Worm (Caenorhabditis elegans) whole organism, L1 larva: Measurements from ENCODE around the gene kle-2.

Experiments
- C16A3.4 ChIP-seq: fragments of 150-350 bp; optimal IDR thresholded peaks from 2 replicates; lab custom pipeline; 2014; ENCODE audit warnings: missing biosample characterization, missing genetic modification characterization
- C34B4.2 ChIP-seq: sonication (generic microtip); optimal IDR thresholded peaks from 2 replicates; lab custom pipeline; 2017; ENCODE audit warnings: mild to moderate bottlenecking, missing genetic modification characterization, missing compliant biosample characterization
- Y116A8C.19 ChIP-seq: sonication (generic microtip); optimal IDR thresholded peaks from 2 replicates; lab custom pipeline; 2016; ENCODE audit warnings: missing compliant biosample characterization, missing genetic modification characterization, borderline replicate concordance
- alr-1 ChIP-seq: fragments of 200-800 bp; sonication (Bioruptor generic); optimal IDR thresholded peaks from 2 replicates; lab custom pipeline; 2018; ENCODE audit warnings: borderline replicate concordance, mild to moderate bottlenecking, missing genetic modification characterization, missing compliant biosample characterization
- ama-1 ChIP-seq: fragments of 150-350 bp; optimal IDR thresholded peaks from 2 replicates; lab custom pipeline; 2014
- blmp-1 ChIP-seq: fragments of 150-350 bp; optimal IDR thresholded peaks from 2 replicates; lab custom pipeline; 2014; ENCODE audit warnings: missing biosample characterization, missing genetic modification characterization
- ceh-8 ChIP-seq: fragments of 200-800 bp; sonication (Bioruptor generic); optimal IDR thresholded peaks from 2 replicates; lab custom pipeline; 2018; ENCODE audit warnings: mild to moderate bottlenecking, missing genetic modification characterization, moderate library complexity, missing compliant biosample characterization
- ceh-82 ChIP-seq, 3 experiments: fragments of 150-350 bp in 1 of 3; sonication (generic microtip) in 2 of 3; optimal IDR thresholded peaks; 2 replicates each; lab custom pipeline; 2014 to 2017; ENCODE audit warnings: missing biosample characterization in 3 of 3, missing genetic modification characterization in 3 of 3
- ces-1 ChIP-seq: fragments of 150-350 bp; optimal IDR thresholded peaks from 2 replicates; lab custom pipeline; 2014; ENCODE audit warnings: missing biosample characterization, missing genetic modification reagents, missing genetic modification characterization
- dpl-1 ChIP-seq, 3 experiments: fragments of 150-350 bp in 2 of 3; sonication (generic microtip) in 1 of 3; optimal IDR thresholded peaks; 2 replicates each; lab custom pipeline; 2014 to 2017; ENCODE audit warnings: missing biosample characterization in 3 of 3, missing genetic modification characterization in 3 of 3, missing genetic modification reagents in 3 of 3
- dsc-1 ChIP-seq: sonication (generic microtip); optimal IDR thresholded peaks from 2 replicates; lab custom pipeline; 2016; ENCODE audit warnings: mild to moderate bottlenecking, missing genetic modification characterization, missing compliant biosample characterization
- efl-1 ChIP-seq, 4 experiments: fragments of 150-350 bp; optimal IDR thresholded peaks in 3 of 4; peaks in 1 of 4; 1 replicate in 1 of 4; 2 replicates in 3 of 4; lab custom pipeline; 2014; ENCODE audit warnings: missing biosample characterization in 2 of 4, missing genetic modification characterization in 2 of 4, missing genetic modification reagents in 2 of 4
- efl-3 ChIP-seq: fragments of 200-800 bp; sonication (Bioruptor generic); optimal IDR thresholded peaks from 2 replicates; lab custom pipeline; 2018; ENCODE audit warnings: mild to moderate bottlenecking, missing genetic modification characterization, missing compliant biosample characterization
- elt-2 ChIP-seq: sonication (generic microtip); optimal IDR thresholded peaks from 2 replicates; lab custom pipeline; 2016; ENCODE audit warnings: missing genetic modification characterization, mild to moderate bottlenecking, inconsistent platforms, missing compliant biosample characterization, missing genetic modification reagents
- elt-3 ChIP-seq, 6 experiments: fragments of 150-350 bp in 1 of 6; sonication (generic microtip); optimal IDR thresholded peaks; 2 replicates each; lab custom pipeline; 2017 to 2018; ENCODE audit warnings: missing biosample characterization in 6 of 6, missing genetic modification characterization in 6 of 6, inconsistent platforms in 1 of 6
- fos-1 ChIP-seq: fragments of 150-350 bp; optimal IDR thresholded peaks from 2 replicates; lab custom pipeline; 2014; ENCODE audit warnings: missing biosample characterization, missing genetic modification characterization
- grh-1 ChIP-seq: fragments of 200-800 bp; sonication (Bioruptor generic); IDR thresholded peaks from 2 replicates; pipeline ENCODE4 v1.3.6; 2022; ENCODE audit warnings: missing genetic modification reagents, missing genetic modification characterization, missing compliant biosample characterization
- hlh-4 ChIP-seq: sonication (generic microtip); optimal IDR thresholded peaks from 2 replicates; lab custom pipeline; 2016; ENCODE audit warnings: mild to moderate bottlenecking, missing genetic modification characterization, missing compliant biosample characterization
- irx-1 ChIP-seq: sonication (generic microtip); optimal IDR thresholded peaks from 2 replicates; lab custom pipeline; 2016; ENCODE audit warnings: missing genetic modification characterization, missing compliant biosample characterization
- lin-13 ChIP-seq: fragments of 150-350 bp; optimal IDR thresholded peaks from 2 replicates; lab custom pipeline; 2014; ENCODE audit warnings: missing biosample characterization, missing genetic modification reagents, missing genetic modification characterization
- lin-14 ChIP-seq: fragments of 200-800 bp; sonication (Bioruptor generic); optimal IDR thresholded peaks from 2 replicates; lab custom pipeline; 2018; ENCODE audit warnings: mild to moderate bottlenecking, missing genetic modification characterization, moderate library complexity, missing compliant biosample characterization
- lin-15B ChIP-seq: fragments of 150-350 bp; sonication (generic microtip); optimal IDR thresholded peaks from 3 replicates; lab custom pipeline; 2014; ENCODE audit warnings: missing biosample characterization, missing genetic modification characterization
- lin-35 ChIP-seq, 2 experiments: fragments of 150-350 bp; optimal IDR thresholded peaks; 2 replicates each; lab custom pipeline; 2014; ENCODE audit warnings: missing biosample characterization in 2 of 2, missing genetic modification characterization in 2 of 2, missing genetic modification reagents in 2 of 2
- lsy-2 ChIP-seq, 2 experiments: fragments of 150-350 bp; optimal IDR thresholded peaks; 2 replicates each; lab custom pipeline; 2014; ENCODE audit warnings: missing biosample characterization in 2 of 2, missing genetic modification characterization in 2 of 2
- mdl-1 ChIP-seq, 2 experiments: fragments of 150-350 bp; optimal IDR thresholded peaks; 2 replicates each; lab custom pipeline; 2014 to 2017; ENCODE audit warnings: missing biosample characterization in 2 of 2, missing genetic modification characterization in 2 of 2, inconsistent platforms in 1 of 2
- mef-2 ChIP-seq: fragments of 150-350 bp; optimal IDR thresholded peaks from 2 replicates; lab custom pipeline; 2014; ENCODE audit warnings: missing biosample characterization, missing genetic modification characterization
- nhr-11 ChIP-seq: fragments of 150-350 bp; optimal IDR thresholded peaks from 2 replicates; lab custom pipeline; 2014; ENCODE audit warnings: missing biosample characterization, missing genetic modification characterization
- nhr-12 ChIP-seq: sonication (generic microtip); optimal IDR thresholded peaks from 2 replicates; lab custom pipeline; 2017; ENCODE audit warnings: missing biosample characterization, missing genetic modification characterization
- nhr-19 ChIP-seq: fragments of 200-800 bp; sonication (Bioruptor generic); conservative IDR thresholded peaks from 2 replicates; pipeline ENCODE4 v1.3.6; 2022; ENCODE audit warnings: missing genetic modification characterization, missing compliant biosample characterization
- nhr-20 ChIP-seq: sonication (generic microtip); optimal IDR thresholded peaks from 2 replicates; lab custom pipeline; 2016; ENCODE audit warnings: mild to moderate bottlenecking, missing genetic modification characterization, missing compliant biosample characterization
- nhr-237 ChIP-seq: fragments of 150-350 bp; optimal IDR thresholded peaks from 2 replicates; lab custom pipeline; 2014; ENCODE audit warnings: missing biosample characterization, missing genetic modification characterization
- nhr-71 ChIP-seq: sonication (generic microtip); optimal IDR thresholded peaks from 2 replicates; lab custom pipeline; 2016; ENCODE audit warnings: mild to moderate bottlenecking, missing genetic modification characterization, moderate library complexity, missing compliant biosample characterization
- nhr-76 ChIP-seq: sonication (generic microtip); optimal IDR thresholded peaks from 2 replicates; lab custom pipeline; 2017; ENCODE audit warnings: missing biosample characterization, missing genetic modification characterization
- nhr-77 ChIP-seq: fragments of 150-350 bp; optimal IDR thresholded peaks from 2 replicates; lab custom pipeline; 2014; ENCODE audit warnings: missing biosample characterization, missing genetic modification characterization
- nhr-84 ChIP-seq: sonication (generic microtip); optimal IDR thresholded peaks from 2 replicates; lab custom pipeline; 2017; ENCODE audit warnings: missing biosample characterization, missing genetic modification characterization
- nhr-85 ChIP-seq: sonication (generic microtip); peaks from one replicate; lab custom pipeline; 2016; ENCODE audit warnings: missing genetic modification characterization, inconsistent platforms, missing compliant biosample characterization
- nhr-90 ChIP-seq: sonication (generic microtip); optimal IDR thresholded peaks from 2 replicates; lab custom pipeline; 2016; ENCODE audit warnings: mild to moderate bottlenecking, missing genetic modification characterization, missing compliant biosample characterization; ENCODE audit not compliant: poor library complexity
- snpc-4 ChIP-seq: fragments of 150-350 bp; optimal IDR thresholded peaks from 2 replicates; lab custom pipeline; 2014; ENCODE audit warnings: missing biosample characterization, missing genetic modification characterization
- snu-23 ChIP-seq: sonication (generic microtip); optimal IDR thresholded peaks from 2 replicates; lab custom pipeline; 2016; ENCODE audit warnings: missing genetic modification characterization, missing compliant biosample characterization
- swsn-7 ChIP-seq: sonication (generic microtip); optimal IDR thresholded peaks from 2 replicates; lab custom pipeline; 2016; ENCODE audit warnings: missing genetic modification characterization, missing compliant biosample characterization
- tbx-2 ChIP-seq: sonication (generic microtip); optimal IDR thresholded peaks from 2 replicates; lab custom pipeline; 2016; ENCODE audit warnings: missing genetic modification characterization, missing compliant biosample characterization
- tlp-1 ChIP-seq: fragments of 150-350 bp; optimal IDR thresholded peaks from 2 replicates; lab custom pipeline; 2014; ENCODE audit warnings: missing biosample characterization, missing genetic modification characterization
- xbp-1 ChIP-seq: sonication (generic microtip); optimal IDR thresholded peaks from 2 replicates; lab custom pipeline; 2016; ENCODE audit warnings: missing genetic modification characterization, missing compliant biosample characterization
- ztf-4 ChIP-seq: fragments of 150-350 bp; optimal IDR thresholded peaks from 2 replicates; lab custom pipeline; 2014; ENCODE audit warnings: missing biosample characterization, missing genetic modification characterization

Gene kle-2

ce11 chrIII:7973201-7973767 lies 31.8 kb downstream of the kle-2 start, which contains the start of the genes eef-1B.1 and aco-2 (continued):
- TF ChIP-seq nhr-84 (tag; lab: Kevin White, UChicago): no peak
- TF ChIP-seq dsc-1 (tag; lab: Kevin White, UChicago): peak; percentile 98
- peak; percentile 91 to 93 for TF ChIP-seq efl-1 (optimal IDR thresholded peaks at IDR 0.05; lab: Kevin White, UChicago)
- TF ChIP-seq efl-1 (GFP tag; optimal IDR thresholded peaks at IDR 0.05 in 1 of 2; lab: Kevin White, UChicago): peak; percentile 83 to 98
- peak; percentile 33 for TF ChIP-seq mef-2 (tag; lab: Kevin White, UChicago)

ce11 chrIII:7973968-7974607 lies 32.6 kb downstream of the kle-2 start:
- TF ChIP-seq snu-23 (peak; percentile 50), nhr-77 (tag; lab: Kevin White, UChicago) (no peak), nhr-237 (tag; lab: Kevin White, UChicago) (no peak), lsy-2 (tag; optimal IDR thresholded peaks at IDR 0.05; lab: Kevin White, UChicago) (peak in 1 of 2 experiments; percentile 19), ztf-4 (tag; lab: Kevin White, UChicago) (peak; percentile 34), elt-2 (tag; lab: Kevin White, UChicago) (peak; percentile 34), blmp-1 (tag; lab: Kevin White, UChicago) (peak; percentile 58), nhr-11 (tag; lab: Kevin White, UChicago) (no peak), ceh-8 (GFP tag; lab: Kevin White, UChicago) (no peak), nhr-90 (tag; lab: Kevin White, UChicago) (no peak), lin-35 (GFP tag; optimal IDR thresholded peaks at IDR 0.05; lab: Kevin White, UChicago) (peak in 1 of 2 experiments; percentile 39), lin-13 (no peak), mef-2 (tag; lab: Kevin White, UChicago) (no peak), ama-1 (lab: Kevin White, UChicago) (peak; percentile 27), mdl-1 (tag; optimal IDR thresholded peaks at IDR 0.05; lab: Kevin White, UChicago) (peak in 1 of 2 experiments; percentile 3), nhr-85 (tag; lab: Kevin White, UChicago) (peak; percentile 70), hlh-4 (tag; lab: Kevin White, UChicago) (no peak), dpl-1 (GFP tag; optimal IDR thresholded peaks at IDR 0.05; lab: Kevin White, UChicago) (peak in 2 of 3 experiments; percentile 13 to 19), efl-3 (GFP tag; lab: Kevin White, UChicago) (no peak), efl-1 (optimal IDR thresholded peaks at IDR 0.05; lab: Kevin White, UChicago) (no peak), efl-1 (GFP tag; optimal IDR thresholded peaks at IDR 0.05 in 1 of 2; lab: Kevin White, UChicago) (peak in 1 of 2 experiments; percentile 82), tbx-2 (tag; lab: Kevin White, UChicago) (peak; percentile 44), lin-15B (tag; lab: Kevin White, UChicago) (no peak), grh-1 (GFP tag; lab: Robert Waterston, UW) (no peak), nhr-76 (tag; lab: Kevin White, UChicago) (no peak), nhr-71 (tag; lab: Kevin White, UChicago) (peak; percentile 56), alr-1 (no peak), dsc-1 (tag; lab: Kevin White, UChicago) (no peak), ceh-82 (tag; optimal IDR thresholded peaks at IDR 0.05; lab: Kevin White, UChicago) (no peak), xbp-1 (tag; lab: Kevin White, UChicago) (peak; percentile 4), ces-1 (GFP tag; lab: Kevin White, UChicago) (no peak), nhr-12 (tag; lab: Kevin White, UChicago) (no peak), C34B4.2 (tag; lab: Kevin White, UChicago) (no peak), swsn-7 (no peak), elt-3 (tag; optimal IDR thresholded peaks at IDR 0.05; lab: Kevin White, UChicago) (peak in 3 of 6 experiments; percentile 8 to 40 (median 8)), Y116A8C.19 (tag; lab: Kevin White, UChicago) (no peak), snpc-4 (tag; lab: Kevin White, UChicago) (no peak), lin-14 (peak; percentile 57), fos-1 (tag; lab: Kevin White, UChicago) (no peak), nhr-19 (GFP tag; lab: Robert Waterston, UW) (peak; percentile 69), C16A3.4 (peak; percentile 16), irx-1 (tag; lab: Kevin White, UChicago) (no peak), tlp-1 (no peak), nhr-20 (peak; percentile 68)
